Fruit fly (Drosophila melanogaster) whole organism, prepupa: ENCODE measurements around the gene Or85f.

ENCODE experiments used
- Blimp-1 ChIP-seq: fragments of 200-800 bp; sonication (Bioruptor generic); optimal IDR thresholded peaks from 3 replicates; lab custom pipeline; 2017; ENCODE audit warnings: missing biosample characterization, missing genetic modification characterization, mild to moderate bottlenecking, moderate library complexity, missing genetic modification reagents
- CG10631 ChIP-seq: fragments of 200-800 bp; sonication (Bioruptor generic); optimal IDR thresholded peaks from 2 replicates; lab custom pipeline; 2016; ENCODE audit warnings: missing biosample characterization, missing genetic modification characterization
- CG11294 ChIP-seq: fragments of 200-800 bp; sonication (Bioruptor generic); IDR thresholded peaks from 2 replicates; pipeline ENCODE4 v1.3.6; 2022; ENCODE audit warnings: missing biosample characterization, missing genetic modification characterization
- CG11762 ChIP-seq: fragments of 200-800 bp; sonication (Bioruptor generic); optimal IDR thresholded peaks from 3 replicates; lab custom pipeline; 2016; ENCODE audit warnings: missing biosample characterization, missing genetic modification characterization; ENCODE audit not compliant: insufficient read depth
- CG15336 ChIP-seq: fragments of 200-800 bp; sonication (Bioruptor generic); IDR thresholded peaks from 2 replicates; pipeline ENCODE4 v1.3.6; 2022; ENCODE audit warnings: missing biosample characterization, missing genetic modification characterization
- CG1621 ChIP-seq: fragments of 200-800 bp; sonication (Bioruptor generic); optimal IDR thresholded peaks from 3 replicates; lab custom pipeline; 2018; ENCODE audit warnings: missing biosample characterization, mild to moderate bottlenecking, missing genetic modification characterization
- CG3032 ChIP-seq: fragments of 200-800 bp; optimal IDR thresholded peaks from 2 replicates; lab custom pipeline; 2019; ENCODE audit warnings: missing biosample characterization, mild to moderate bottlenecking, missing genetic modification characterization, moderate library complexity
- CG31627 ChIP-seq: fragments of 200-800 bp; sonication (Bioruptor generic); optimal IDR thresholded peaks from 3 replicates; lab custom pipeline; 2016; ENCODE audit warnings: missing biosample characterization, missing genetic modification characterization
- CG34406 ChIP-seq: fragments of 200-800 bp; sonication (Bioruptor generic); optimal IDR thresholded peaks from 3 replicates; lab custom pipeline; 2016; ENCODE audit warnings: missing biosample characterization, missing genetic modification characterization
- CG3919 ChIP-seq: fragments of 200-800 bp; sonication (Bioruptor generic); optimal IDR thresholded peaks from 3 replicates; lab custom pipeline; 2016; ENCODE audit warnings: missing biosample characterization, missing genetic modification characterization
- CG6163 ChIP-seq: fragments of 200-800 bp; sonication (Bioruptor generic); IDR thresholded peaks from 3 replicates; pipeline ENCODE4 v1.3.6; 2022; ENCODE audit warnings: missing biosample characterization, missing genetic modification characterization
- CG6276 ChIP-seq: fragments of 200-800 bp; sonication (Bioruptor generic); optimal IDR thresholded peaks from 2 replicates; lab custom pipeline; 2017; ENCODE audit warnings: missing biosample characterization, mild to moderate bottlenecking, missing genetic modification characterization
- CG6808 ChIP-seq: fragments of 200-800 bp; sonication (Bioruptor generic); optimal IDR thresholded peaks from 3 replicates; lab custom pipeline; 2017; ENCODE audit warnings: missing biosample characterization, missing genetic modification characterization, mild to moderate bottlenecking, moderate library complexity, missing genetic modification reagents
- CG6854 ChIP-seq: fragments of 200-800 bp; sonication (Bioruptor generic); optimal IDR thresholded peaks from 2 replicates; lab custom pipeline; 2017; ENCODE audit warnings: missing biosample characterization, mild to moderate bottlenecking, missing genetic modification characterization
- CG8119 ChIP-seq: fragments of 200-800 bp; sonication (Bioruptor generic); IDR thresholded peaks from 3 replicates; pipeline ENCODE4 v1.3.6; 2022; ENCODE audit warnings: missing biosample characterization, missing genetic modification characterization
- Eip78C ChIP-seq: fragments of 200-800 bp; sonication (Bioruptor generic); peaks from one replicate; lab custom pipeline; 2016; ENCODE audit warnings: missing biosample characterization, missing genetic modification characterization
- Eip93F ChIP-seq: fragments of 200-800 bp; sonication (Bioruptor generic); optimal IDR thresholded peaks from 2 replicates; lab custom pipeline; 2016; ENCODE audit warnings: missing biosample characterization, mild to moderate bottlenecking, missing genetic modification characterization
- Ets21C ChIP-seq: fragments of 200-800 bp; sonication (Bioruptor generic); optimal IDR thresholded peaks from 3 replicates; lab custom pipeline; 2016; ENCODE audit warnings: missing biosample characterization, missing genetic modification characterization
- Ets96B ChIP-seq: fragments of 200-800 bp; optimal IDR thresholded peaks from 2 replicates; lab custom pipeline; 2019; ENCODE audit warnings: missing biosample characterization, mild to moderate bottlenecking, missing genetic modification characterization, moderate library complexity
- Hr38 ChIP-seq: sonication (Bioruptor generic); optimal IDR thresholded peaks from 2 replicates; lab custom pipeline; 2016; ENCODE audit warnings: missing biosample characterization, missing genetic modification characterization
- Hr39 ChIP-seq: fragments of 200-800 bp; sonication (Bioruptor generic); optimal IDR thresholded peaks from 2 replicates; lab custom pipeline; 2016; ENCODE audit warnings: missing biosample characterization, missing genetic modification characterization
- Hr4 ChIP-seq: fragments of 200-800 bp; sonication (Bioruptor generic); optimal IDR thresholded peaks from 3 replicates; lab custom pipeline; 2016; ENCODE audit warnings: missing biosample characterization, missing genetic modification characterization
- Met ChIP-seq: fragments of 200-800 bp; sonication (Bioruptor generic); optimal IDR thresholded peaks from 3 replicates; lab custom pipeline; 2016; ENCODE audit warnings: missing biosample characterization, missing genetic modification characterization
- OdsH ChIP-seq: fragments of 200-800 bp; sonication (Bioruptor generic); optimal IDR thresholded peaks from 3 replicates; lab custom pipeline; 2016; ENCODE audit warnings: missing biosample characterization, missing genetic modification characterization
- Smox ChIP-seq: fragments of 200-800 bp; sonication (Bioruptor generic); optimal IDR thresholded peaks from 3 replicates; lab custom pipeline; 2016; ENCODE audit warnings: missing biosample characterization, missing genetic modification characterization
- Sox14 ChIP-seq: fragments of 200-800 bp; sonication (Bioruptor generic); optimal IDR thresholded peaks from 3 replicates; lab custom pipeline; 2016; ENCODE audit warnings: missing biosample characterization, missing genetic modification characterization
- achi ChIP-seq: fragments of 200-800 bp; sonication (Bioruptor generic); optimal IDR thresholded peaks from 3 replicates; lab custom pipeline; 2016; ENCODE audit warnings: missing biosample characterization, missing genetic modification characterization
- cyc ChIP-seq: fragments of 200-800 bp; sonication (Bioruptor generic); optimal IDR thresholded peaks from 3 replicates; lab custom pipeline; 2016; ENCODE audit warnings: missing biosample characterization, missing genetic modification characterization
- fkh ChIP-seq: fragments of 200-800 bp; sonication (Bioruptor generic); optimal IDR thresholded peaks from 3 replicates; lab custom pipeline; 2017; ENCODE audit warnings: missing biosample characterization, mild to moderate bottlenecking, missing genetic modification characterization, moderate library complexity
- net ChIP-seq: fragments of 200-800 bp; sonication (Bioruptor generic); optimal IDR thresholded peaks from 3 replicates; lab custom pipeline; 2016; ENCODE audit warnings: missing biosample characterization, missing genetic modification characterization
- pdm3 ChIP-seq: fragments of 200-800 bp; sonication (Bioruptor generic); optimal IDR thresholded peaks from 3 replicates; lab custom pipeline; 2016; ENCODE audit warnings: missing biosample characterization, missing genetic modification characterization
- salr ChIP-seq, 2 experiments: fragments of 200-800 bp; sonication (Bioruptor generic); optimal IDR thresholded peaks; 3 replicates each; lab custom pipeline; 2016 to 2018; ENCODE audit warnings: missing biosample characterization in 2 of 2, missing genetic modification characterization in 2 of 2, mild to moderate bottlenecking in 1 of 2
- spab ChIP-seq: fragments of 200-800 bp; sonication (Bioruptor generic); optimal IDR thresholded peaks from 2 replicates; lab custom pipeline; 2017; ENCODE audit warnings: missing biosample characterization, mild to moderate bottlenecking, missing genetic modification characterization, missing genetic modification reagents
- svp ChIP-seq: fragments of 200-800 bp; sonication (Bioruptor generic); peaks from one replicate; lab custom pipeline; 2016; ENCODE audit warnings: missing biosample characterization, missing genetic modification characterization
- topi ChIP-seq: fragments of 200-800 bp; sonication (Bioruptor generic); optimal IDR thresholded peaks from 3 replicates; lab custom pipeline; 2016; ENCODE audit warnings: missing biosample characterization, missing genetic modification characterization
- vri ChIP-seq: fragments of 200-800 bp; sonication (Bioruptor generic); optimal IDR thresholded peaks from 3 replicates; lab custom pipeline; 2016; ENCODE audit warnings: missing biosample characterization, mild to moderate bottlenecking, missing genetic modification characterization

Gene Or85f

DNA sequence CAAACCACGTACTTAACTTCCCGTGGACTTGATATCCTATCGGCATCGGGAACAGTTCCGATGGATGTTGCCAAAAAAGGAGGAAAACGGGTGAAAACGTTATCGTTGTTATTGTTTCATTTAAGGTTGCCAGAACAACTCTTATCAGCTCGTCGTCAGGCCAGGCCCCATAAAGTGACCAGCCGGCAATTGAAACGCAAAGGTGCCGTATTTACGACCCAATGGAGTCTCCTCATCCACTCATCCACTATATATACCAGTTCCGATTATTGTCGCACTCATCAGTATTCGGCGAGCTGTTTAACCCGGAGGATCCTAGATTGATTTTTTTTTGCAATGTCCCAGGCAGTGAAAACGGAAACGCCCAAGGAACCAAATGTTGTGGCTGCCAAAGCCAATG lies 32.9 kb upstream of the Or85f start, which contains the start of gene Srr:
TSS of gene Srr (plus strand) at position 278 of the 400 bp plus-strand sequence.
- TF ChIP-seq pdm3 (no peak), svp (GFP tag; lab: Kevin White, UChicago) (peak; percentile 94)

DNA sequence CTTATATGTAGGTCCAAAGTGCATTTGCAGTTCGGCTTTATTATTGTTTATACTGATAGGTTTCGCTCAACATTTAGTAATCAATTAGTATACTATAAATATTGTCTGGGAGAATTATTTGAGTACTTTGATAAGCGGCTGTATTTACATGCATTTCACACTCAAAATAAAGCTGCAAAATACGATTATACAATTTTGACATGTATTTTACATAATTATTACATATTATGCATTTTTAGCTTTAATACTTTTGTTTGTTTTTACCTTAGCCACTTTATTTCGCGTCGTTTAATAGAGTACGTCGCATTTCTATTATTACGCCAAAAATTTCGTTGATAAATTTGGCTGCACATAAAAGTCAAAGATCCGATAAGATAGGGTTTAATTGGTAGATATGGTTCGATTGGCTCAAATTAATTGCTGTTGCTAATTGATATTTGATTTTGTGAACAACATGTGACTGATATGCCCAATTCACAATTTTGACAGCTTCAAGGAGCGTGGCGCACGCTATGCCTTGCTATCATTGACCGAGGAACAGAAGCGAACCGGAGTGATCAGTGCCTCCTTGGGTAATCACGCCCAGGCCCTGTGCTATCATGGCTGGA lies 32.0 kb upstream of the Or85f start:
- TF ChIP-seq CG34406: no peak
- TF ChIP-seq vri (GFP tag; lab: Kevin White, UChicago): peak; percentile 76
- no peak for TF ChIP-seq CG6854 (GFP tag; lab: Kevin White, UChicago)
- TF ChIP-seq CG10631: no peak
- no peak for TF ChIP-seq CG3919 (GFP tag; lab: Kevin White, UChicago)
- peak; percentile 32 for TF ChIP-seq Eip93F
- TF ChIP-seq Hr39 (GFP tag; lab: Kevin White, UChicago): no peak
- no peak for TF ChIP-seq achi (GFP tag; lab: Kevin White, UChicago)
- TF ChIP-seq Ets96B (tag; lab: Kevin White, UChicago): no peak
- no peak for TF ChIP-seq Hr38 (GFP tag; lab: Kevin White, UChicago)
- TF ChIP-seq CG11294: no peak
- no peak for TF ChIP-seq Blimp-1 (GFP tag; lab: Kevin White, UChicago)
- no peak for TF ChIP-seq svp (GFP tag; lab: Kevin White, UChicago)
- TF ChIP-seq CG11762: no peak
- TF ChIP-seq CG6163 (GFP tag; lab: Robert Waterston, UW): no peak
- TF ChIP-seq CG6808 (GFP tag; lab: Kevin White, UChicago): peak; percentile 2
- no peak for TF ChIP-seq fkh (GFP tag; lab: Kevin White, UChicago)
- TF ChIP-seq CG1621 (tag; lab: Kevin White, UChicago): no peak
- no peak for TF ChIP-seq CG31627 (GFP tag; lab: Kevin White, UChicago)
- peak; percentile 39 for TF ChIP-seq Eip78C (GFP tag; lab: Kevin White, UChicago)

DNA sequence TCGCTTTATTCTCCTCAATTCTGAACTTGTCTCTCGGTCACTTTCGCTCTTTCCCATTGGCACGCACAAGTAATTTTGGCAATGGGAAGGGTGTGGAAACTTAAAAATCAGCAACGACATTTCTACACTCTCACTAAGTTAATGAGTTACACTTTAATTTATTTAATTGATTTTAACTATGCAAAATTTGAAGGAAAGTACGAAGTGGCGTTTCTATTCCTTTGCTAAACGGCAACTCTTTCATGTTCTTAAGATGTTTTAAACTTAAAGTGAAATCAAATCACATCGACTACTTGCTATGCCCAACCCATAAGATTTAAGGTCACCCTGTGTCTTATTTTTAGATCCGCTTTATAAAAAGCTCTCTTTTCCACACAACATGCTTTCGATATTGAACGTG lies 27.6 kb upstream of the Or85f start:
- TF ChIP-seq CG31627 (GFP tag; lab: Kevin White, UChicago) (peak; percentile 13), spab (GFP tag; lab: Kevin White, UChicago) (no peak), Met (GFP tag; lab: Kevin White, UChicago) (peak; percentile 30), Eip78C (GFP tag; lab: Kevin White, UChicago) (peak; percentile 71), Sox14 (GFP tag; lab: Kevin White, UChicago) (no peak), CG3032 (tag; lab: Kevin White, UChicago) (no peak), Ets21C (no peak), Hr4 (GFP tag; lab: Kevin White, UChicago) (peak; percentile 50), CG3919 (GFP tag; lab: Kevin White, UChicago) (peak; percentile 5), Eip93F (no peak), CG15336 (GFP tag; lab: Robert Waterston, UW) (peak; percentile 53; the same call in 1 of the 2 replicates), topi (GFP tag; lab: Kevin White, UChicago) (peak; percentile 7), cyc (GFP tag; lab: Kevin White, UChicago) (peak; percentile 21), CG8119 (GFP tag; lab: Robert Waterston, UW) (peak; percentile 58; the same call in 2 of the 3 replicates), fkh (GFP tag; lab: Kevin White, UChicago) (no peak), Hr39 (GFP tag; lab: Kevin White, UChicago) (peak; percentile 29), Smox (GFP tag; lab: Kevin White, UChicago) (no peak), salr (GFP tag; optimal IDR thresholded peaks at IDR 0.05; lab: Kevin White, UChicago) (no peak), CG6276 (GFP tag; lab: Kevin White, UChicago) (peak; percentile 36), OdsH (GFP tag; lab: Kevin White, UChicago) (no peak), net (GFP tag; lab: Kevin White, UChicago) (peak; percentile 11), CG6808 (GFP tag; lab: Kevin White, UChicago) (no peak)
